Worm (Caenorhabditis elegans): ENCODE measurements around the gene col-127.

- no peak for TF ChIP-seq him-1 (tag; optimal IDR thresholded peaks at IDR 0.05)
- TF ChIP-seq W03F9.2 (tag; optimal IDR thresholded peaks at IDR 0.05) = no peak
- TF ChIP-seq dao-5 (tag; optimal IDR thresholded peaks at IDR 0.05) = no peak
Observed at ce11 chrIV:11298154-11299086, 32.4 kb upstream of the col-127 start, which contains the start of the genes B0035.15 and dnj-1.

Data from whole organism, L4/young adult.